Fruit fly (Drosophila melanogaster) Kc167 (cell line): Measurements from ENCODE around the gene CG12986.

Source experiments
- Myc ChIP-seq: fragments of >200 bp; optimal IDR thresholded peaks from 2 replicates; lab custom pipeline; 2017; ENCODE audit warnings: missing external identifiers
- Sin3A ChIP-seq: fragments of >200 bp; optimal IDR thresholded peaks from 2 replicates; lab custom pipeline; 2018; ENCODE audit warnings: missing external identifiers
- h ChIP-seq: fragments of >200 bp; optimal IDR thresholded peaks from 3 replicates; lab custom pipeline; 2018; ENCODE audit warnings: missing external identifiers
- insv ChIP-seq: fragments of >200 bp; optimal IDR thresholded peaks from 3 replicates; lab custom pipeline; 2018; ENCODE audit warnings: missing external identifiers
- psq ChIP-seq: fragments of >200 bp; optimal IDR thresholded peaks from 2 replicates; lab custom pipeline; 2017; ENCODE audit warnings: missing external identifiers
- ttk ChIP-seq: sonication (Bioruptor generic); optimal IDR thresholded peaks from 2 replicates; lab custom pipeline; 2017; ENCODE audit warnings: missing external identifiers

Gene CG12986

dm6 chrX:17819635-17820139, at the start of gene CG12986:
CG12986 (minus strand) TSS chrX:17819685.
- TF ChIP-seq Sin3A (lab: Kevin White, UChicago) (no peak), psq (lab: Kevin White, UChicago) (no peak), insv (lab: Kevin White, UChicago) (no peak), Myc (lab: Kevin White, UChicago) (no peak), ttk (no peak), h (no peak)

dm6 chrX:17865103-17865502, 45.6 kb upstream of the CG12986 start:
- no peak for TF ChIP-seq Myc (lab: Kevin White, UChicago)
- TF ChIP-seq psq (lab: Kevin White, UChicago), result no peak
- TF ChIP-seq ttk, result no peak
- no peak for TF ChIP-seq Sin3A (lab: Kevin White, UChicago)
- TF ChIP-seq h, result no peak
- TF ChIP-seq insv (lab: Kevin White, UChicago), result no peak

- TF ChIP-seq Myc (lab: Kevin White, UChicago) (no peak), ttk (no peak), psq (lab: Kevin White, UChicago) (no peak), h (no peak), Sin3A (lab: Kevin White, UChicago) (no peak), insv (lab: Kevin White, UChicago) (no peak)
These were observed 41.2 kb upstream of the CG12986 start, which contains the start of the genes Arp8 and CG6769 for dm6 chrX:17860711-17861110. Arp8 (minus strand) TSS chrX:17860800. CG6769 (plus strand) TSS chrX:17861002.

DNA sequence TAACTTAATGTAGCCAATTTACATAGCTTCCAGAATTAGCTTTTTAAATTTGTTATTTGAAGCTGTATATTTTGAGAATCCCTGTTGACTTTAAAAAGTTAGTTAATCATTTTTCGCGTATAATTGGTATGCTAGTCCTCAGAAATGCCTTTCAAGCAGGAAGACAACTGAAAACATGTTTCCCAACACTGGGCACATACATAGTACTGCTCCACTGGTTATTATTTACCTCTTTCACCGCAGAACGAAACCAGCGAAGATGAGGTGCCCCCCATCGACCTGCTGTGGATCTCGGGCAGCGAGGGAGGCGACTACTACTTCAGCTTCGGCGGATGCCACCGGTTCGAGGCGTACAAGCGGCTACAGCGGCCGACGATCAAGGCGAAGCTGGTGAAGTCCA, 38.3 kb upstream of the CG12986 start:
- TF ChIP-seq insv (lab: Kevin White, UChicago) (no peak), Myc (lab: Kevin White, UChicago) (no peak), h (no peak), psq (lab: Kevin White, UChicago) (no peak), Sin3A (lab: Kevin White, UChicago) (no peak), ttk (no peak)

DNA sequence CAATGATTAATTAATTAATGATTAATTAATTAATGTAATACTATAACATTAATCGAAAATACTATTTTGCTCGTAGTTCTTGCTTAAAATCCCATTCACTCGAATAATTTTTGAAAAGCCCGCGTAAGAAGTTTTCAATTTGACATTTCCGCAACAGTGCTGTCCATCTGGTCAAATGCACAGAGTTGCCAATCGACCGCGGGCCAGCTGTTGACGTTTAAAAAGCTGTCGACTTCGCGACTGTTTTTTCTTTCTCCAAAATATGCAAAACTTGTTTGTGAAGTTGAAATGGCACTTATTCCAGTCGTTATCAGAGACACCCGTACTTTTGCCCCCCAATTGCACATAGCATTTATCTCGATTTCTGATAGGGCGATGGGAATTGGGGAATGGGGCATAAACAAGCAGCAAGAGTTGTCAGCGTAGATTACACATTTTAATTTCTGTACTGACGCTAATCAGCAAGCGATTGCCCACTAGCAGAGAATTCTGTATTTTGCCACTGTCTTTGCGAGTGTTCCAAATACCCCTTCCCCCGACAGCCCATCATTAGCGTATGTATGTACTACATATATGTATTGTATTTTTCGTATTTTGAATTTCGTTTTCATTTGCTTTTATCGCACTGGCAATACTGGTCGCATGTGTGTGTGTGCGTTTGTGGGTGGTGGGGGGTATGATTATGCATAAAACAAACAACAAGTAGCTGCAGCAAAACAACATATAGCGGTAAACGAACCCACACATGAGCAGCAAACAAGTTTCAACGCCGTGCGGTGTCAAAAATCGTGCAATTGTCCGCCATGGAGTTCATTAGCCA, 37.2 kb upstream of the CG12986 start, which contains the start of gene Srx:
TSS of gene Srx (plus strand) at position 517 of the 820 bp plus-strand sequence.
- TF ChIP-seq ttk, result no peak
- TF ChIP-seq h, result no peak
- TF ChIP-seq insv (lab: Kevin White, UChicago), result no peak
- TF ChIP-seq psq (lab: Kevin White, UChicago), result no peak
- TF ChIP-seq Myc (lab: Kevin White, UChicago), result no peak
- TF ChIP-seq Sin3A (lab: Kevin White, UChicago), result no peak

- TF ChIP-seq Sin3A (lab: Kevin White, UChicago), result no peak
- TF ChIP-seq ttk, result no peak
- TF ChIP-seq psq (lab: Kevin White, UChicago), result no peak
- no peak for TF ChIP-seq h
- no peak for TF ChIP-seq insv (lab: Kevin White, UChicago)
- TF ChIP-seq Myc (lab: Kevin White, UChicago), result no peak
These were observed 36.5 kb upstream of the CG12986 start, which contains the start of gene Mco4 for dm6 chrX:17856029-17856428. Mco4 (minus strand) TSS chrX:17856129.

- TF ChIP-seq Myc (lab: Kevin White, UChicago) (no peak), psq (lab: Kevin White, UChicago) (no peak), insv (lab: Kevin White, UChicago) (no peak), h (no peak), ttk (no peak), Sin3A (lab: Kevin White, UChicago) (no peak)
These were observed 33.0 kb upstream of the CG12986 start, which contains the start of gene CG32554 for dm6 chrX:17852457-17852856. CG32554 (minus strand) TSS chrX:17852685.

- TF ChIP-seq h (peak; percentile 22), ttk (no peak), Myc (lab: Kevin White, UChicago) (no peak), Sin3A (lab: Kevin White, UChicago) (no peak), psq (lab: Kevin White, UChicago) (no peak)
These were observed 30.7 kb upstream of the CG12986 start, which contains the start of the genes CG15814 and Spt7 for dm6 chrX:17850179-17850578. CG15814 (minus strand) TSS chrX:17850342. Spt7 (plus strand) TSS chrX:17850460.

dm6 chrX:17845820-17846379, 26.4 kb upstream of the CG12986 start:
- TF ChIP-seq Myc (lab: Kevin White, UChicago) (no peak), ttk (no peak), Sin3A (lab: Kevin White, UChicago) (no peak), h (no peak), insv (lab: Kevin White, UChicago) (no peak), psq (lab: Kevin White, UChicago) (no peak)

dm6 chrX:17844623-17845022, 25.1 kb upstream of the CG12986 start, which contains the start of the genes CG8142 and Ucp4A:
CG8142 (minus strand) TSS chrX:17844704.
Ucp4A (plus strand) TSS chrX:17844949.
- no peak for TF ChIP-seq Sin3A (lab: Kevin White, UChicago)
- no peak for TF ChIP-seq h
- TF ChIP-seq ttk, result no peak
- no peak for TF ChIP-seq Myc (lab: Kevin White, UChicago)
- TF ChIP-seq psq (lab: Kevin White, UChicago), result no peak
- no peak for TF ChIP-seq insv (lab: Kevin White, UChicago)

- no peak for TF ChIP-seq insv (lab: Kevin White, UChicago)
- TF ChIP-seq ttk, result no peak
- no peak for TF ChIP-seq h
- no peak for TF ChIP-seq Myc (lab: Kevin White, UChicago)
- TF ChIP-seq Sin3A (lab: Kevin White, UChicago), result no peak
- no peak for TF ChIP-seq psq (lab: Kevin White, UChicago)
These were observed 22.4 kb upstream of the CG12986 start, which contains the start of gene Taf9 for dm6 chrX:17841923-17842322. Taf9 (plus strand) TSS chrX:17842161.
